Worm (Caenorhabditis elegans) whole organism, L3 larva: ENCODE data around the gene umps-1.

ENCODE experiments used
- R02D3.7 ChIP-seq: fragments of 150-350 bp; optimal IDR thresholded peaks from 2 replicates; lab custom pipeline; 2014; ENCODE audit warnings: missing biosample characterization, missing genetic modification characterization
- ZK546.5 ChIP-seq: sonication (generic microtip); optimal IDR thresholded peaks from 2 replicates; lab custom pipeline; 2017; ENCODE audit warnings: missing biosample characterization, missing genetic modification characterization
- aly-2 ChIP-seq: fragments of 150-350 bp; optimal IDR thresholded peaks from 2 replicates; lab custom pipeline; 2014; ENCODE audit warnings: missing biosample characterization, missing genetic modification characterization
- ama-1 ChIP-seq: fragments of 150-350 bp; optimal IDR thresholded peaks from 2 replicates; lab custom pipeline; 2018
- ceh-16 ChIP-seq: sonication (generic microtip); optimal IDR thresholded peaks from 2 replicates; lab custom pipeline; 2017; ENCODE audit warnings: missing biosample characterization, missing genetic modification characterization
- ceh-28 ChIP-seq: fragments of 150-350 bp; optimal IDR thresholded peaks from 2 replicates; lab custom pipeline; 2014; ENCODE audit warnings: missing biosample characterization, missing genetic modification reagents, missing genetic modification characterization
- ceh-82 ChIP-seq: fragments of 150-350 bp; optimal IDR thresholded peaks from 2 replicates; lab custom pipeline; 2014; ENCODE audit warnings: missing biosample characterization, missing genetic modification characterization
- egl-27 ChIP-seq: sonication (generic microtip); optimal IDR thresholded peaks from 4 replicates; lab custom pipeline; 2017; ENCODE audit warnings: missing biosample characterization, missing genetic modification reagents, missing genetic modification characterization
- egl-5 ChIP-seq: fragments of 150-350 bp; optimal IDR thresholded peaks from 2 replicates; lab custom pipeline; 2017; ENCODE audit warnings: missing biosample characterization, missing genetic modification reagents, missing genetic modification characterization, inconsistent platforms
- elt-1 ChIP-seq: fragments of 150-350 bp; optimal IDR thresholded peaks from 2 replicates; lab custom pipeline; 2014; ENCODE audit warnings: missing biosample characterization, missing genetic modification characterization
- elt-2 ChIP-seq: sonication (generic microtip); optimal IDR thresholded peaks from 2 replicates; lab custom pipeline; 2016; ENCODE audit warnings: missing genetic modification reagents, mild to moderate bottlenecking, missing genetic modification characterization, missing compliant biosample characterization
- elt-3 ChIP-seq, 3 experiments: fragments of 150-350 bp in 1 of 3; sonication (generic microtip) in 2 of 3; optimal IDR thresholded peaks; 2 replicates in 2 of 3; 4 replicates in 1 of 3; lab custom pipeline; 2014 to 2017; ENCODE audit warnings: missing biosample characterization in 3 of 3, missing genetic modification characterization in 3 of 3
- eor-1 ChIP-seq, 2 experiments: fragments of 150-350 bp; optimal IDR thresholded peaks; 2 replicates each; lab custom pipeline; 2014 to 2018; ENCODE audit warnings: missing biosample characterization in 2 of 2, missing genetic modification characterization in 2 of 2
- fkh-10 ChIP-seq: sonication (generic microtip); optimal IDR thresholded peaks from 2 replicates; lab custom pipeline; 2017; ENCODE audit warnings: missing biosample characterization, missing genetic modification reagents, missing genetic modification characterization
- hmg-11 ChIP-seq: sonication (generic microtip); optimal IDR thresholded peaks from 2 replicates; lab custom pipeline; 2016; ENCODE audit warnings: missing genetic modification characterization, missing compliant biosample characterization
- jun-1 ChIP-seq: fragments of 150-350 bp; optimal IDR thresholded peaks from 2 replicates; lab custom pipeline; 2014; ENCODE audit warnings: missing biosample characterization, missing genetic modification reagents, missing genetic modification characterization
- lin-15B ChIP-seq: fragments of 150-350 bp; optimal IDR thresholded peaks from 2 replicates; lab custom pipeline; 2014; ENCODE audit warnings: missing biosample characterization, missing genetic modification characterization
- lin-39 ChIP-seq: fragments of 150-350 bp; optimal IDR thresholded peaks from 2 replicates; lab custom pipeline; 2018; ENCODE audit warnings: missing biosample characterization, missing genetic modification reagents, missing genetic modification characterization
- lsy-12 ChIP-seq: sonication (generic microtip); optimal IDR thresholded peaks from 2 replicates; lab custom pipeline; 2016; ENCODE audit warnings: mild to moderate bottlenecking, missing genetic modification characterization, missing compliant biosample characterization
- mdl-1 ChIP-seq: fragments of 150-350 bp; optimal IDR thresholded peaks from 2 replicates; lab custom pipeline; 2014; ENCODE audit warnings: missing biosample characterization, missing genetic modification characterization
- nfya-1 ChIP-seq: sonication (generic microtip); optimal IDR thresholded peaks from 2 replicates; lab custom pipeline; 2017; ENCODE audit warnings: missing genetic modification characterization, mild to moderate bottlenecking, missing compliant biosample characterization, antibody characterized with exemption, moderate library complexity; ENCODE audit not compliant: insufficient read depth
- nhr-11 ChIP-seq: fragments of 150-350 bp; optimal IDR thresholded peaks from 2 replicates; lab custom pipeline; 2014; ENCODE audit warnings: missing biosample characterization, missing genetic modification characterization
- nhr-23 ChIP-seq: fragments of 150-350 bp; optimal IDR thresholded peaks from 2 replicates; lab custom pipeline; 2014; ENCODE audit warnings: missing biosample characterization, missing genetic modification reagents, missing genetic modification characterization
- nhr-237 ChIP-seq: fragments of 150-350 bp; optimal IDR thresholded peaks from 2 replicates; lab custom pipeline; 2014; ENCODE audit warnings: missing biosample characterization, missing genetic modification characterization
- nhr-67 ChIP-seq: fragments of 150-350 bp; optimal IDR thresholded peaks from 2 replicates; lab custom pipeline; 2014; ENCODE audit warnings: missing biosample characterization, missing genetic modification characterization
- nhr-76 ChIP-seq: fragments of 150-350 bp; sonication (generic microtip); optimal IDR thresholded peaks from 5 replicates; lab custom pipeline; 2014; ENCODE audit warnings: missing biosample characterization, missing genetic modification characterization
- pha-4 ChIP-seq: fragments of 150-350 bp; optimal IDR thresholded peaks from 2 replicates; lab custom pipeline; 2014; ENCODE audit warnings: missing biosample characterization, missing genetic modification reagents, missing genetic modification characterization
- pqm-1 ChIP-seq: fragments of 150-350 bp; optimal IDR thresholded peaks from 2 replicates; lab custom pipeline; 2017; ENCODE audit warnings: missing biosample characterization, missing genetic modification characterization, inconsistent platforms
- skn-1 ChIP-seq: fragments of 150-350 bp; optimal IDR thresholded peaks from 2 replicates; lab custom pipeline; 2014; ENCODE audit warnings: missing biosample characterization, missing genetic modification characterization
- snpc-4 ChIP-seq: fragments of 150-350 bp; optimal IDR thresholded peaks from 2 replicates; lab custom pipeline; 2014; ENCODE audit warnings: missing biosample characterization, missing genetic modification characterization
- tbx-2 ChIP-seq: sonication (generic microtip); optimal IDR thresholded peaks from 2 replicates; lab custom pipeline; 2016; ENCODE audit warnings: mild to moderate bottlenecking, missing genetic modification characterization, missing compliant biosample characterization
- zag-1 ChIP-seq: fragments of 150-350 bp; optimal IDR thresholded peaks from 2 replicates; lab custom pipeline; 2014; ENCODE audit warnings: missing biosample characterization, missing genetic modification characterization

Gene umps-1

ce11 chrIII:10380640-10381039 is 23.2 kb upstream of the umps-1 start:
- TF ChIP-seq ZK546.5 (tag; lab: Kevin White, UChicago): no peak
- peak; percentile 51 for TF ChIP-seq hmg-11 (tag; lab: Kevin White, UChicago)
- TF ChIP-seq nfya-1 (tag; lab: Kevin White, UChicago): peak; percentile 41

ce11 chrIII:10379632-10380031 is 22.2 kb upstream of the umps-1 start:
- no peak for TF ChIP-seq jun-1 (tag; lab: Kevin White, UChicago)
- no peak for TF ChIP-seq ceh-28 (tag; lab: Kevin White, UChicago)
- no peak for TF ChIP-seq R02D3.7 (tag; lab: Kevin White, UChicago)
- TF ChIP-seq snpc-4 (tag; lab: Kevin White, UChicago): no peak
- TF ChIP-seq nhr-76 (tag; lab: Kevin White, UChicago): no peak
- TF ChIP-seq lin-15B: no peak
- TF ChIP-seq nhr-67 (tag; lab: Kevin White, UChicago): no peak
- TF ChIP-seq aly-2 (tag; lab: Kevin White, UChicago): no peak
- no peak for TF ChIP-seq ama-1
- TF ChIP-seq ceh-16 (tag; lab: Kevin White, UChicago): no peak
- TF ChIP-seq skn-1: no peak
- no peak for TF ChIP-seq nfya-1 (tag; lab: Kevin White, UChicago)
- TF ChIP-seq elt-3 (tag; optimal IDR thresholded peaks at IDR 0.05; lab: Kevin White, UChicago): no peak
- TF ChIP-seq nhr-237 (tag; lab: Kevin White, UChicago): no peak
- TF ChIP-seq, all 47 proteins: peak for 0

- TF ChIP-seq pha-4 (tag; lab: Kevin White, UChicago): peak; percentile 38
- TF ChIP-seq elt-1: no peak
- peak; percentile 53 for TF ChIP-seq elt-2
- TF ChIP-seq pqm-1 (tag; lab: Kevin White, UChicago): peak; percentile 61
- no peak for TF ChIP-seq egl-27 (tag; lab: Kevin White, UChicago)
- TF ChIP-seq jun-1 (tag; lab: Kevin White, UChicago): peak; percentile 13
- TF ChIP-seq zag-1 (tag; lab: Kevin White, UChicago): no peak
- TF ChIP-seq, all 47 proteins: peak for 4
Observed at ce11 chrIII:10378899-10379298, 21.5 kb upstream of the umps-1 start.

- TF ChIP-seq nhr-23 (tag; lab: Kevin White, UChicago): no peak
- peak; percentile 78 for TF ChIP-seq elt-2
- TF ChIP-seq pha-4 (tag; lab: Kevin White, UChicago): peak; percentile 8
Observed at ce11 chrIII:10376041-10376440, 18.6 kb upstream of the umps-1 start.

ce11 chrIII:10373845-10374244 is 16.4 kb upstream of the umps-1 start:
- no peak for TF ChIP-seq nfya-1 (tag; lab: Kevin White, UChicago)
- TF ChIP-seq elt-1: no peak
- no peak for TF ChIP-seq egl-5 (tag; lab: Kevin White, UChicago)
- TF ChIP-seq nhr-11 (tag; lab: Kevin White, UChicago): no peak
- no peak for TF ChIP-seq ZK546.5 (tag; lab: Kevin White, UChicago)
- TF ChIP-seq mdl-1 (tag; lab: Kevin White, UChicago): no peak
- no peak for TF ChIP-seq pqm-1 (tag; lab: Kevin White, UChicago)
- TF ChIP-seq nhr-23 (tag; lab: Kevin White, UChicago): no peak
- TF ChIP-seq elt-3 (tag; optimal IDR thresholded peaks at IDR 0.05; lab: Kevin White, UChicago): no peak
- TF ChIP-seq lin-39: no peak
- no peak for TF ChIP-seq ceh-82 (tag; lab: Kevin White, UChicago)
- TF ChIP-seq nhr-237 (tag; lab: Kevin White, UChicago): no peak
- TF ChIP-seq tbx-2 (tag; lab: Kevin White, UChicago): no peak
- TF ChIP-seq fkh-10: no peak
- no peak for TF ChIP-seq ceh-28 (tag; lab: Kevin White, UChicago)
- TF ChIP-seq nhr-76 (tag; lab: Kevin White, UChicago): no peak
- TF ChIP-seq eor-1 (tag; optimal IDR thresholded peaks at IDR 0.05; lab: Kevin White, UChicago): no peak
- no peak for TF ChIP-seq lsy-12 (tag; lab: Kevin White, UChicago)
- TF ChIP-seq ceh-16 (tag; lab: Kevin White, UChicago): no peak
- no peak for TF ChIP-seq jun-1 (tag; lab: Kevin White, UChicago)
